Fruit fly (Drosophila melanogaster): ENCODE measurements around the gene CG6707.

Gene CG6707

DNA sequence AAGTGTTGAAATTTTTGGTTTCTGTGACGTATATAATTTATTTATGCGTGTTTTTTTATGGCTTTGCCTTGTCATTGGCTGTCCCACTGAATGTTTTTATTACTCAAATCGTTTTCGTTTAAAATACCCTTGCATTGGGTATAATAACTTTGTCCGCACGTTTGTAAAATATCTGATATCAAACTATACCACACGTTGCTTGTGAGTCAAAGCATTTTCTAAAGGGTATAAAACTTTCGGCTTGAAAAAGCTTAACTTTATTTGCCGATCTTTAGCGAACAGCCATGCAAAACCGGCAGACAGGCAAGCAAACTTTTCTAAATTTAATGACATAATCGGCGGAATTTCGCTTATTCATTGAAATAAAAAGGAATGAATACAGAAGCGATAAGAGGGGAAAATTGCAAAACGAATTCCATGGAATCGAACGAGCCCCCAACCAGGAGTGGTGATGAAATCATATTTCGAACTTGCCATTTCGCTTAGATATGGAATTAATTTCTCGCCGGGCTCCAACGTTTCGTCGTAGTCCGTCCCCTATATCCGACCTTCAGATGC, 50.9 kb downstream of the CG6707 start (continued):
- TF ChIP-seq corto (GFP tag; optimal IDR thresholded peaks at IDR 0.05): no peak
- peak; percentile 83 for TF ChIP-seq sens (GFP tag)
- peak; percentile 46 for TF ChIP-seq Dip3 (GFP tag; optimal IDR thresholded peaks at IDR 0.05)
- TF ChIP-seq luna (GFP tag; optimal IDR thresholded peaks at IDR 0.05): no peak
- no peak for TF ChIP-seq Drgx (GFP tag; IDR thresholded peaks at IDR 0.05)
- TF ChIP-seq CG11093 (GFP tag; IDR thresholded peaks at IDR 0.05): 0 out of 3 replicates have a peak, but pooled peaks have one; percentile 7
- peak; percentile 42 for TF ChIP-seq stc (GFP tag; IDR thresholded peaks at IDR 0.05)
- TF ChIP-seq Antp (GFP tag; optimal IDR thresholded peaks at IDR 0.05): peak; percentile 22
- TF ChIP-seq ttk (GFP tag; IDR thresholded peaks at IDR 0.05): peak; percentile 48
- TF ChIP-seq Mrtf (GFP tag; IDR thresholded peaks at IDR 0.05): peak; percentile 9; the same call in 1 of the 3 replicates
- TF ChIP-seq al (GFP tag; IDR thresholded peaks at IDR 0.05): peak; percentile 56; the same call in 1 of the 2 replicates
- TF ChIP-seq slbo (GFP tag; IDR thresholded peaks at IDR 0.05): peak; percentile 76
- TF ChIP-seq cwo (GFP tag; optimal IDR thresholded peaks at IDR 0.05): peak; percentile 55
- no peak for TF ChIP-seq CG9727 (GFP tag; optimal IDR thresholded peaks at IDR 0.05)
- peak; percentile 47 for TF ChIP-seq Xbp1 (GFP tag; optimal IDR thresholded peaks at IDR 0.05)
- peak; percentile 50 for TF ChIP-seq CG12155 (GFP tag; optimal IDR thresholded peaks at IDR 0.05)
- peak in 1 of 2 experiments; percentile 64 for TF ChIP-seq Hr51 (GFP tag; optimal IDR thresholded peaks at IDR 0.05)
- peak; percentile 1 for TF ChIP-seq CG10147 (GFP tag; optimal IDR thresholded peaks at IDR 0.05)
- TF ChIP-seq CG9932 (GFP tag; IDR thresholded peaks at IDR 0.05): peak; percentile 80
- TF ChIP-seq CG32772 (GFP tag; IDR thresholded peaks at IDR 0.05): 0 out of 2 replicates have a peak, but pooled peaks have one; percentile 18
- TF ChIP-seq CG18262 (tag; optimal IDR thresholded peaks at IDR 0.05): peak; percentile 2
- TF ChIP-seq CG9876 (GFP tag; optimal IDR thresholded peaks at IDR 0.05): no peak
- TF ChIP-seq Awh (GFP tag; IDR thresholded peaks at IDR 0.05): 0 out of 2 replicates have a peak, but pooled peaks have one; percentile 16
- 0 out of 2 replicates have a peak, but pooled peaks have one; percentile 28 for TF ChIP-seq esg (GFP tag; conservative IDR thresholded peaks at IDR 0.05)
- peak; percentile 37 for TF ChIP-seq HmgZ (tag; optimal IDR thresholded peaks at IDR 0.05)
- peak; percentile 13 for TF ChIP-seq CG6813 (GFP tag; optimal IDR thresholded peaks at IDR 0.05)
- no peak for TF ChIP-seq trem (tag; optimal IDR thresholded peaks at IDR 0.05)
- no peak for TF ChIP-seq ab (GFP tag; optimal IDR thresholded peaks at IDR 0.05)
- TF ChIP-seq CG5953 (GFP tag; IDR thresholded peaks at IDR 0.05): no peak
- peak; percentile 73 for TF ChIP-seq Fer3 (tag; optimal IDR thresholded peaks at IDR 0.05)
- TF ChIP-seq CG3995 (GFP tag; optimal IDR thresholded peaks at IDR 0.05): peak; percentile 18
- TF ChIP-seq mirr (GFP tag; optimal IDR thresholded peaks at IDR 0.05): peak; percentile 11
- TF ChIP-seq CG12391 (tag; optimal IDR thresholded peaks at IDR 0.05): peak; percentile 19
- TF ChIP-seq CG2889 (GFP tag; IDR thresholded peaks at IDR 0.05): no peak
- no peak for TF ChIP-seq Optix (GFP tag; IDR thresholded peaks at IDR 0.05)
- peak; percentile 59 for TF ChIP-seq CHES-1-like (GFP tag; optimal IDR thresholded peaks at IDR 0.05)
- TF ChIP-seq CG11560 (tag; IDR thresholded peaks at IDR 0.05): no peak
- TF ChIP-seq CG30431 (GFP tag; optimal IDR thresholded peaks at IDR 0.05): no peak
- TF ChIP-seq CG13296 (GFP tag; optimal IDR thresholded peaks at IDR 0.05): peak; percentile 51
- TF ChIP-seq aop (GFP tag; IDR thresholded peaks at IDR 0.05): no peak
- TF ChIP-seq CG17829 (tag; optimal IDR thresholded peaks at IDR 0.05): peak; percentile 9
- peak; percentile 75 for TF ChIP-seq abd-A (tag; optimal IDR thresholded peaks at IDR 0.05)
- TF ChIP-seq CG17361 (GFP tag; IDR thresholded peaks at IDR 0.05): peak; percentile 46; the same call in 1 of the 3 replicates
- TF ChIP-seq croc (GFP tag; conservative IDR thresholded peaks at IDR 0.05): no peak
- TF ChIP-seq gro (GFP tag; optimal IDR thresholded peaks at IDR 0.05): peak; percentile 85
- TF ChIP-seq CG14014 (GFP tag; IDR thresholded peaks at IDR 0.05): peak; percentile 77
- peak; percentile 28 for TF ChIP-seq fu2 (GFP tag; optimal IDR thresholded peaks at IDR 0.05)
- peak; percentile 38; the same call in 1 of the 3 replicates for TF ChIP-seq ci (GFP tag; IDR thresholded peaks at IDR 0.05)
- peak; percentile 73 for TF ChIP-seq CG13624 (GFP tag; optimal IDR thresholded peaks at IDR 0.05)
- TF ChIP-seq CG15601 (tag; optimal IDR thresholded peaks at IDR 0.05): no peak
- peak; percentile 37 for TF ChIP-seq pho (GFP tag; optimal IDR thresholded peaks at IDR 0.05)

Data from whole organism, embryonic.